Worm (Caenorhabditis elegans) whole organism, L4/young adult: ENCODE results near the gene rnp-3.

Experiments
- dao-5 ChIP-seq: sonication (generic microtip); optimal IDR thresholded peaks from 2 replicates; lab custom pipeline; 2016; ENCODE audit warnings: missing genotype, missing genetic modification characterization, moderate library complexity, missing compliant biosample characterization
- him-1 ChIP-seq: sonication (generic microtip); optimal IDR thresholded peaks from 2 replicates; lab custom pipeline; 2016; ENCODE audit warnings: missing genotype, missing genetic modification reagents, missing genetic modification characterization, missing compliant biosample characterization

DNA sequence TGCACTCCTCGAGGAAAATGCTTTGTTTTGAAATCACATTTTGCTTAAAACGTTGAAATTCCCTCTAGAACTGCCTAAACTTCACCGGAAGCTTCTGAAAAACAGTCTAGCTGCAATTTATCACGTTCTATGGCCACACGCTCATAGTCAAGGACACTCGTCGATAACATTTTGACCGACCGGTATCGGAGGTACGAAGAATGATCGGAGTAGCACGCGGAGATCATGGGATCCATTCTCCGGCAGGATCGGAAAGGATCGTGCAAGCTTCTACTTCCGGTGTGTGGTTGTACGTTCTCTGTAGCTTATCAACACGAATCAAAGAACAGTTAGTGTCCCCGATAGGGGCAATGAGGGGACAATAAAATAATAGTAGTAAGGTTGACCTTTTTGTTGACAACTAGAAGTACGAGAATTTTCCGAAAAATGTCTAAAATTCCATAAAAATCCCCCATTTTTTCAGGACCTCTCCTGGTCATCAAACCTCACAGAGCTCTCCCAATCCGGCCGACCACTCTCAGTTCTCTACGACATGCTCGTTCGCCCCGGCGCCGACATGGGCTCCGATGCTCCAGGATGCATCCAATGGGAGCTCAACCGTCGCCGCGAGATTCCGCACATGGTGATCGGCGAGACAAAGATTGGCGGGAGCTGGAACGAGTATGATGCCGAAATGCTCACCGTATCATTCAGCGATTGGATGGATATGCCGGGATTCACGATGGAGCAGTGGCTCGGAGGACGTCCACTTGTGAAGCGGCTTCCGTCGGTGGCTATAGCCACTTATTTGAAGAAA is 42.4 kb downstream of the rnp-3 start:
- TF ChIP-seq dao-5 (tag; lab: Kevin White, UChicago), result no peak
- TF ChIP-seq him-1, result no peak
